Worm (Caenorhabditis elegans) whole organism, L4/young adult: ENCODE data around the gene K02D3.2.
A peak's percentile ranks its signal among the peaks of the same experiment; 100 is the strongest.

Experiments
- W03F9.2 ChIP-seq: fragments of 150-350 bp; optimal IDR thresholded peaks from 2 replicates; lab custom pipeline; 2014; ENCODE audit warnings: missing biosample characterization, missing genetic modification characterization
- dao-5 ChIP-seq: sonication (generic microtip); optimal IDR thresholded peaks from 2 replicates; lab custom pipeline; 2016; ENCODE audit warnings: missing genotype, missing genetic modification characterization, moderate library complexity, missing compliant biosample characterization
- him-1 ChIP-seq: sonication (generic microtip); optimal IDR thresholded peaks from 2 replicates; lab custom pipeline; 2016; ENCODE audit warnings: missing genotype, missing genetic modification reagents, missing genetic modification characterization, missing compliant biosample characterization

Gene K02D3.2

ce11 chrX:13706607-13707006 lies 5.2 kb downstream of the K02D3.2 start, which contains the start of gene K02D3.1:
TSS of gene K02D3.1 (plus strand) at chrX:13706907.
- TF ChIP-seq him-1 (tag; lab: Kevin White, UChicago) (no peak), W03F9.2 (tag; lab: Kevin White, UChicago) (no peak), dao-5 (tag; lab: Kevin White, UChicago) (no peak)

- TF ChIP-seq dao-5 (tag; lab: Kevin White, UChicago) = no peak
- no peak for TF ChIP-seq W03F9.2 (tag; lab: Kevin White, UChicago)
- TF ChIP-seq him-1 (tag; lab: Kevin White, UChicago) = no peak
These were observed 8.9 kb downstream of the K02D3.2 start for ce11 chrX:13702923-13703322.

ce11 chrX:13700642-13701233 lies 11.1 kb downstream of the K02D3.2 start:
- TF ChIP-seq dao-5 (tag; lab: Kevin White, UChicago) (peak; percentile 88), him-1 (tag; lab: Kevin White, UChicago) (peak; percentile 100), W03F9.2 (tag; lab: Kevin White, UChicago) (peak; percentile 98)

- TF ChIP-seq dao-5 (tag; lab: Kevin White, UChicago) (no peak), him-1 (tag; lab: Kevin White, UChicago) (no peak), W03F9.2 (tag; lab: Kevin White, UChicago) (no peak)
These were observed 14.3 kb downstream of the K02D3.2 start for ce11 chrX:13697520-13697919.

- TF ChIP-seq him-1 (tag; lab: Kevin White, UChicago) (no peak), dao-5 (tag; lab: Kevin White, UChicago) (no peak), W03F9.2 (tag; lab: Kevin White, UChicago) (no peak)
These were observed 15.7 kb downstream of the K02D3.2 start for ce11 chrX:13696152-13696551.

ce11 chrX:13690333-13690732 lies 21.5 kb downstream of the K02D3.2 start:
- no peak for TF ChIP-seq W03F9.2 (tag; lab: Kevin White, UChicago)
- no peak for TF ChIP-seq dao-5 (tag; lab: Kevin White, UChicago)
- no peak for TF ChIP-seq him-1 (tag; lab: Kevin White, UChicago)

ce11 chrX:13687655-13688054 lies 24.2 kb downstream of the K02D3.2 start, which contains the start of gene adm-2:
TSS of gene adm-2 (plus strand) at chrX:13687955.
- TF ChIP-seq him-1 (tag; lab: Kevin White, UChicago) (no peak), W03F9.2 (tag; lab: Kevin White, UChicago) (no peak), dao-5 (tag; lab: Kevin White, UChicago) (no peak)

- TF ChIP-seq dao-5 (tag; lab: Kevin White, UChicago) (no peak), him-1 (tag; lab: Kevin White, UChicago) (no peak), W03F9.2 (tag; lab: Kevin White, UChicago) (no peak)
These were observed 24.7 kb downstream of the K02D3.2 start for ce11 chrX:13687111-13687512.

ce11 chrX:13685725-13686124 lies 26.1 kb downstream of the K02D3.2 start:
- TF ChIP-seq dao-5 (tag; lab: Kevin White, UChicago) = no peak
- TF ChIP-seq him-1 (tag; lab: Kevin White, UChicago) = no peak
- no peak for TF ChIP-seq W03F9.2 (tag; lab: Kevin White, UChicago)

ce11 chrX:13676892-13677291 lies 34.9 kb downstream of the K02D3.2 start, which contains the start of gene gck-4:
TSS of gene gck-4 (plus strand) at chrX:13677192.
- TF ChIP-seq dao-5 (tag; lab: Kevin White, UChicago) (no peak), W03F9.2 (tag; lab: Kevin White, UChicago) (no peak), him-1 (tag; lab: Kevin White, UChicago) (no peak)

- TF ChIP-seq him-1 (tag; lab: Kevin White, UChicago) (no peak), dao-5 (tag; lab: Kevin White, UChicago) (no peak), W03F9.2 (tag; lab: Kevin White, UChicago) (no peak)
These were observed 36.4 kb downstream of the K02D3.2 start for ce11 chrX:13675444-13675843.

- TF ChIP-seq him-1 (tag; lab: Kevin White, UChicago) (no peak), W03F9.2 (tag; lab: Kevin White, UChicago) (no peak), dao-5 (tag; lab: Kevin White, UChicago) (no peak)
These were observed 39.2 kb downstream of the K02D3.2 start for ce11 chrX:13672622-13673021.

- TF ChIP-seq him-1 (tag; lab: Kevin White, UChicago) (no peak), W03F9.2 (tag; lab: Kevin White, UChicago) (no peak), dao-5 (tag; lab: Kevin White, UChicago) (no peak)
These were observed 40.8 kb downstream of the K02D3.2 start for ce11 chrX:13670966-13671365.

- TF ChIP-seq W03F9.2 (tag; lab: Kevin White, UChicago) (no peak), dao-5 (tag; lab: Kevin White, UChicago) (no peak), him-1 (tag; lab: Kevin White, UChicago) (no peak)
These were observed 42.2 kb downstream of the K02D3.2 start for ce11 chrX:13669641-13670040.
